Worm (Caenorhabditis elegans): ENCODE measurements around the gene coh-3.

Gene coh-3

ce11 chrV:14499074-14499864 lies 42.0 kb downstream of the coh-3 start:
- TF ChIP-seq ztf-25 (GFP tag; IDR thresholded peaks at IDR 0.05) (no peak), lin-26 (GFP tag; IDR thresholded peaks at IDR 0.05) (peak; percentile 30; the same call in 1 of the 2 replicates), dox-1 (GFP tag; IDR thresholded peaks at IDR 0.05) (peak; percentile 51; the same call in 1 of the 2 replicates), nhr-80 (tag; optimal IDR thresholded peaks at IDR 0.05) (peak; percentile 21)

- TF ChIP-seq F22D6.2 (tag; optimal IDR thresholded peaks at IDR 0.05) (no peak), efl-1 (GFP tag; optimal IDR thresholded peaks at IDR 0.05) (peak; percentile 14), hmg-1.2 (GFP tag; IDR thresholded peaks at IDR 0.05) (peak; percentile 71), ceh-100 (GFP tag; IDR thresholded peaks at IDR 0.05) (no peak), rpc-1 (optimal IDR thresholded peaks at IDR 0.05) (no peak), rpc-1 (tag; optimal IDR thresholded peaks at IDR 0.05) (no peak), ztf-26 (tag; optimal IDR thresholded peaks at IDR 0.05) (no peak), hmg-20 (GFP tag; IDR thresholded peaks at IDR 0.05) (no peak)
These were observed 43.3 kb downstream of the coh-3 start for ce11 chrV:14500554-14500953.

ce11 chrV:14501136-14501535 lies 43.9 kb downstream of the coh-3 start, which contains the start of gene R02D5.24:
Gene R02D5.24, plus strand, starts transcription at chrV:14501340.
- TF ChIP-seq F22D6.2 (tag; optimal IDR thresholded peaks at IDR 0.05) = no peak
- 0 out of 2 replicates have a peak, but pooled peaks have one; percentile 40 for TF ChIP-seq F37B4.10 (GFP tag; IDR thresholded peaks at IDR 0.05)

ce11 chrV:14503065-14503464 lies 45.8 kb downstream of the coh-3 start:
- TF ChIP-seq nhr-80 (tag; optimal IDR thresholded peaks at IDR 0.05) (peak; percentile 91), K11D2.4 (GFP tag; IDR thresholded peaks at IDR 0.05) (no peak), bed-2 (GFP tag; IDR thresholded peaks at IDR 0.05) (no peak), dox-1 (GFP tag; IDR thresholded peaks at IDR 0.05) (0 out of 2 replicates have a peak, but pooled peaks have one; percentile 43), somi-1 (GFP tag; optimal IDR thresholded peaks at IDR 0.05) (no peak), hmg-1.2 (GFP tag; IDR thresholded peaks at IDR 0.05) (no peak), cebp-1 (GFP tag; IDR thresholded peaks at IDR 0.05) (no peak), cebp-1 (tag; optimal IDR thresholded peaks at IDR 0.05) (peak; percentile 37), ama-1 (optimal IDR thresholded peaks at IDR 0.05) (no peak), ama-1 (GFP tag; optimal IDR thresholded peaks at IDR 0.05) (no peak), ceh-91 (GFP tag; IDR thresholded peaks at IDR 0.05) (no peak)

ce11 chrV:14504120-14504519 lies 46.9 kb downstream of the coh-3 start:
- TF ChIP-seq tlf-1 (GFP tag; optimal IDR thresholded peaks at IDR 0.05) = no peak
- no peak for TF ChIP-seq ama-1 (optimal IDR thresholded peaks at IDR 0.05)
- TF ChIP-seq ama-1 (GFP tag; optimal IDR thresholded peaks at IDR 0.05) = no peak
- no peak for TF ChIP-seq snpc-1.3 (tag; optimal IDR thresholded peaks at IDR 0.05; ENCODE audit: insufficient read depth)
- no peak for TF ChIP-seq C06A6.2 (GFP tag; conservative IDR thresholded peaks at IDR 0.05)
- no peak for TF ChIP-seq ztf-28 (GFP tag; IDR thresholded peaks at IDR 0.05)
- TF ChIP-seq C17E4.6 (GFP tag; IDR thresholded peaks at IDR 0.05) = no peak
- TF ChIP-seq die-1 (tag; optimal IDR thresholded peaks at IDR 0.05) = no peak
- no peak for TF ChIP-seq dpff-1 (tag; optimal IDR thresholded peaks at IDR 0.05)
- TF ChIP-seq rcor-1 (GFP tag; IDR thresholded peaks at IDR 0.05) = no peak
- no peak for TF ChIP-seq akir-1 (GFP tag; optimal IDR thresholded peaks at IDR 0.05)
- TF ChIP-seq D2030.7 (GFP tag; IDR thresholded peaks at IDR 0.05) = no peak
- no peak for TF ChIP-seq fkh-3 (tag; optimal IDR thresholded peaks at IDR 0.05)
- no peak for TF ChIP-seq attf-6 (GFP tag; IDR thresholded peaks at IDR 0.05)
- TF ChIP-seq ZK185.1 (tag; optimal IDR thresholded peaks at IDR 0.05; ENCODE audit: poor library complexity, severe bottlenecking) = no peak
